Fruit fly (Drosophila melanogaster) whole organism, embryonic: ENCODE measurements around the gene RpL6.

Source experiments
- Adf1 ChIP-seq: fragments of 200-800 bp; sonication (Bioruptor generic); IDR thresholded peaks from 2 replicates; pipeline ENCODE4 v1.3.6; 2022; ENCODE audit warnings: missing biosample characterization, missing genetic modification characterization
- CG10462 ChIP-seq: fragments of 200-800 bp; sonication (Bioruptor generic); optimal IDR thresholded peaks from 2 replicates; lab custom pipeline; 2016; ENCODE audit warnings: missing biosample characterization, missing genetic modification characterization
- CG11560 ChIP-seq: fragments of 200-800 bp; sonication (Bioruptor generic); IDR thresholded peaks from 3 replicates; pipeline ENCODE4 v1.3.6; 2022; ENCODE audit warnings: missing biosample characterization, missing genetic modification characterization
- CG11723 ChIP-seq: fragments of 200-800 bp; sonication (Bioruptor generic); optimal IDR thresholded peaks from 2 replicates; lab custom pipeline; 2017; ENCODE audit warnings: missing biosample characterization, mild to moderate bottlenecking, missing genetic modification characterization
- CG12744 ChIP-seq: fragments of 200-800 bp; sonication (Bioruptor generic); optimal IDR thresholded peaks from 2 replicates; lab custom pipeline; 2016; ENCODE audit warnings: missing biosample characterization, missing genetic modification characterization
- CG14860 ChIP-seq: fragments of 200-800 bp; sonication (Bioruptor generic); IDR thresholded peaks from 3 replicates; pipeline ENCODE4 v1.3.6; 2022; ENCODE audit warnings: missing biosample characterization, missing genetic modification characterization; ENCODE audit not compliant: partially characterized antibody
- CG17359 ChIP-seq: fragments of 200-800 bp; sonication (Bioruptor generic); optimal IDR thresholded peaks from 3 replicates; lab custom pipeline; 2018; ENCODE audit warnings: missing biosample characterization, mild to moderate bottlenecking, missing genetic modification characterization, moderate library complexity
- CG17568 ChIP-seq: fragments of 200-800 bp; sonication (Bioruptor generic); optimal IDR thresholded peaks from 2 replicates; lab custom pipeline; 2018; ENCODE audit warnings: missing biosample characterization, mild to moderate bottlenecking, missing genetic modification characterization, moderate library complexity
- CG17829 ChIP-seq: fragments of 200-800 bp; optimal IDR thresholded peaks from 2 replicates; lab custom pipeline; 2019; ENCODE audit warnings: missing biosample characterization, mild to moderate bottlenecking, missing genetic modification characterization, moderate library complexity
- CG18011 ChIP-seq: fragments of 200-800 bp; sonication (Bioruptor generic); optimal IDR thresholded peaks from 2 replicates; lab custom pipeline; 2017; ENCODE audit warnings: missing biosample characterization, missing genetic modification characterization, mild to moderate bottlenecking, moderate library complexity, missing genotype
- CG18262 ChIP-seq: fragments of 200-800 bp; optimal IDR thresholded peaks from 3 replicates; lab custom pipeline; 2019; ENCODE audit warnings: missing biosample characterization, mild to moderate bottlenecking, missing genetic modification characterization, moderate library complexity
- CG18476 ChIP-seq: fragments of 200-800 bp; sonication (Bioruptor generic); optimal IDR thresholded peaks from 2 replicates; lab custom pipeline; 2016; ENCODE audit warnings: missing biosample characterization, mild to moderate bottlenecking, missing genetic modification characterization
- CG2875 ChIP-seq: fragments of 200-800 bp; sonication (Bioruptor generic); optimal IDR thresholded peaks from 2 replicates; lab custom pipeline; 2017; ENCODE audit warnings: missing biosample characterization, mild to moderate bottlenecking, missing genetic modification characterization, missing genetic modification reagents
- CG30020 ChIP-seq: fragments of 200-800 bp; optimal IDR thresholded peaks from 2 replicates; lab custom pipeline; 2019; ENCODE audit warnings: missing biosample characterization, mild to moderate bottlenecking, missing genetic modification characterization, moderate library complexity
- CG33213 ChIP-seq: fragments of 200-800 bp; sonication (Bioruptor generic); optimal IDR thresholded peaks from 3 replicates; lab custom pipeline; 2016; ENCODE audit warnings: missing biosample characterization, missing genetic modification characterization
- CG33557 ChIP-seq: fragments of 200-800 bp; sonication (Bioruptor generic); optimal IDR thresholded peaks from 2 replicates; lab custom pipeline; 2019; ENCODE audit warnings: missing biosample characterization, mild to moderate bottlenecking, missing genetic modification characterization, moderate library complexity
- CG5180 ChIP-seq: fragments of 200-800 bp; sonication (Bioruptor generic); optimal IDR thresholded peaks from 3 replicates; lab custom pipeline; 2017; ENCODE audit warnings: missing biosample characterization, missing genetic modification characterization, mild to moderate bottlenecking, moderate library complexity, missing genetic modification reagents
- CG8089 ChIP-seq: fragments of 200-800 bp; sonication (Bioruptor generic); optimal IDR thresholded peaks from 3 replicates; lab custom pipeline; 2016; ENCODE audit warnings: missing biosample characterization, missing genetic modification characterization
- CG8290 ChIP-seq, 3 experiments: fragments of 200-800 bp; sonication (Bioruptor generic); optimal IDR thresholded peaks; 2 replicates each; lab custom pipeline; 2016 to 2019; ENCODE audit warnings: missing biosample characterization in 3 of 3, missing genetic modification characterization in 3 of 3, mild to moderate bottlenecking in 2 of 3, moderate library complexity in 1 of 3
- CG8765 ChIP-seq: fragments of 200-800 bp; sonication (Bioruptor generic); IDR thresholded peaks from 2 replicates; pipeline ENCODE4 v1.3.6; 2022; ENCODE audit warnings: missing biosample characterization, missing genetic modification characterization
- CHES-1-like ChIP-seq: fragments of 200-800 bp; sonication (Bioruptor generic); optimal IDR thresholded peaks from 2 replicates; lab custom pipeline; 2016; ENCODE audit warnings: missing biosample characterization, missing genetic modification characterization
- D ChIP-seq, 2 experiments: fragments of 200-800 bp in 1 of 2; fragments of >200 bp in 1 of 2; sonication (Bioruptor generic) in 1 of 2; optimal IDR thresholded peaks; 2 replicates in 1 of 2; 3 replicates in 1 of 2; lab custom pipeline; 2017; ENCODE audit warnings: mild to moderate bottlenecking in 1 of 2, missing biosample characterization in 1 of 2, missing genetic modification characterization in 1 of 2, missing genetic modification reagents in 1 of 2
- Eip74EF ChIP-seq, 2 experiments: fragments of 200-800 bp in 1 of 2; fragments of >200 bp in 1 of 2; sonication (Bioruptor generic) in 1 of 2; optimal IDR thresholded peaks; 2 replicates each; lab custom pipeline; 2017 to 2019; ENCODE audit warnings: missing biosample characterization in 2 of 2, missing genetic modification characterization in 2 of 2, mild to moderate bottlenecking in 1 of 2, moderate library complexity in 1 of 2
- Hr51 ChIP-seq, 2 experiments: fragments of 200-800 bp; sonication (Bioruptor generic); optimal IDR thresholded peaks; 2 replicates in 1 of 2; 3 replicates in 1 of 2; lab custom pipeline; 2016 to 2018; ENCODE audit warnings: missing biosample characterization in 2 of 2, missing genetic modification characterization in 2 of 2, mild to moderate bottlenecking in 1 of 2, moderate library complexity in 1 of 2
- MESR4 ChIP-seq: fragments of 200-800 bp; sonication (Bioruptor generic); optimal IDR thresholded peaks from 2 replicates; lab custom pipeline; 2018; ENCODE audit warnings: missing biosample characterization, mild to moderate bottlenecking, missing genetic modification characterization, moderate library complexity
- Ptx1 ChIP-seq: fragments of 200-800 bp; sonication (Bioruptor generic); IDR thresholded peaks from 2 replicates; pipeline ENCODE4 v1.3.6; 2022; ENCODE audit warnings: missing biosample characterization, missing genetic modification characterization
- Ssrp ChIP-seq: fragments of 200-800 bp; sonication (Bioruptor generic); optimal IDR thresholded peaks from 2 replicates; lab custom pipeline; 2018; ENCODE audit warnings: missing biosample characterization, mild to moderate bottlenecking, missing genetic modification characterization, moderate library complexity
- ase ChIP-seq: fragments of 200-800 bp; sonication (Bioruptor generic); IDR thresholded peaks from 3 replicates; pipeline ENCODE4 v1.3.6; 2022; ENCODE audit warnings: missing biosample characterization, missing genetic modification characterization
- az2 ChIP-seq: fragments of 200-800 bp; sonication (Bioruptor generic); optimal IDR thresholded peaks from 3 replicates; lab custom pipeline; 2016; ENCODE audit warnings: missing biosample characterization, missing genetic modification characterization
- br ChIP-seq: fragments of >200 bp; optimal IDR thresholded peaks from 2 replicates; lab custom pipeline; 2017
- chif ChIP-seq, 2 experiments: fragments of 200-800 bp; sonication (Bioruptor generic); optimal IDR thresholded peaks; 3 replicates each; lab custom pipeline; 2016; ENCODE audit warnings: missing biosample characterization in 2 of 2, missing genetic modification characterization in 2 of 2
- cwo ChIP-seq: fragments of 200-800 bp; sonication (Bioruptor generic); optimal IDR thresholded peaks from 3 replicates; lab custom pipeline; 2017; ENCODE audit warnings: missing biosample characterization, missing genetic modification characterization, mild to moderate bottlenecking, moderate library complexity, missing genetic modification reagents
- da ChIP-seq: fragments of 200-800 bp; sonication (Bioruptor generic); optimal IDR thresholded peaks from 2 replicates; lab custom pipeline; 2016; ENCODE audit warnings: missing biosample characterization, missing genetic modification characterization
- exex ChIP-seq: fragments of 200-800 bp; sonication (Bioruptor generic); optimal IDR thresholded peaks from 4 replicates; lab custom pipeline; 2018; ENCODE audit warnings: missing biosample characterization, mild to moderate bottlenecking, missing genetic modification characterization, moderate library complexity
- kay ChIP-seq: fragments of 200-800 bp; sonication (Bioruptor generic); optimal IDR thresholded peaks from 2 replicates; lab custom pipeline; 2016; ENCODE audit warnings: missing biosample characterization, missing genetic modification characterization
- lmd ChIP-seq: fragments of 200-800 bp; sonication (Bioruptor generic); IDR thresholded peaks from 2 replicates; pipeline ENCODE4 v1.3.6; 2022; ENCODE audit warnings: missing biosample characterization, missing genetic modification characterization
- mirr ChIP-seq: fragments of 200-800 bp; sonication (Bioruptor generic); optimal IDR thresholded peaks from 3 replicates; lab custom pipeline; 2018; ENCODE audit warnings: missing biosample characterization, mild to moderate bottlenecking, missing genetic modification characterization
- nerfin-1 ChIP-seq: fragments of 200-800 bp; sonication (Bioruptor generic); optimal IDR thresholded peaks from 3 replicates; lab custom pipeline; 2019; ENCODE audit warnings: missing biosample characterization, mild to moderate bottlenecking, missing genetic modification characterization, moderate library complexity
- oc ChIP-seq: fragments of 200-800 bp; sonication (Bioruptor generic); optimal IDR thresholded peaks from 2 replicates; lab custom pipeline; 2018; ENCODE audit warnings: missing biosample characterization, mild to moderate bottlenecking, missing genetic modification characterization, moderate library complexity
- org-1 ChIP-seq: fragments of 200-800 bp; sonication (Bioruptor generic); optimal IDR thresholded peaks from 2 replicates; lab custom pipeline; 2017; ENCODE audit warnings: missing biosample characterization, missing genetic modification characterization
- pfk ChIP-seq: fragments of 200-800 bp; sonication (Bioruptor generic); optimal IDR thresholded peaks from 2 replicates; lab custom pipeline; 2018; ENCODE audit warnings: missing biosample characterization, mild to moderate bottlenecking, missing genetic modification characterization, moderate library complexity
- pnt ChIP-seq: fragments of 200-800 bp; sonication (Bioruptor generic); optimal IDR thresholded peaks from 3 replicates; lab custom pipeline; 2016; ENCODE audit warnings: missing biosample characterization, missing genetic modification characterization
- prd ChIP-seq, 3 experiments: fragments of >200 bp in 2 of 3; fragments of 200-800 bp in 1 of 3; sonication (Bioruptor generic) in 1 of 3; optimal IDR thresholded peaks in 2 of 3; IDR thresholded peaks in 1 of 3; 2 replicates in 2 of 3; 3 replicates in 1 of 3; pipeline versions ENCODE4 v1.3.6 to Lab custom; 2017 to 2022; ENCODE audit warnings: missing biosample characterization in 1 of 3, missing genetic modification characterization in 1 of 3
- schlank ChIP-seq: fragments of 200-800 bp; sonication (Bioruptor generic); optimal IDR thresholded peaks from 2 replicates; lab custom pipeline; 2018; ENCODE audit warnings: missing biosample characterization, mild to moderate bottlenecking, missing genetic modification characterization
- stc ChIP-seq: fragments of 200-800 bp; sonication (Bioruptor generic); IDR thresholded peaks from 2 replicates; pipeline ENCODE4 v1.3.6; 2022; ENCODE audit warnings: missing biosample characterization, missing genetic modification characterization
- tll ChIP-seq, 2 experiments: fragments of 200-800 bp in 1 of 2; fragments of >200 bp in 1 of 2; sonication (Bioruptor generic) in 1 of 2; optimal IDR thresholded peaks; 2 replicates each; lab custom pipeline; 2017 to 2019; ENCODE audit warnings: missing biosample characterization in 2 of 2, missing genetic modification characterization in 2 of 2, mild to moderate bottlenecking in 1 of 2, moderate library complexity in 1 of 2
- wek ChIP-seq: fragments of 200-800 bp; sonication (Bioruptor generic); optimal IDR thresholded peaks from 3 replicates; lab custom pipeline; 2018; ENCODE audit warnings: missing biosample characterization, mild to moderate bottlenecking, missing genetic modification characterization, moderate library complexity

Gene RpL6

DNA sequence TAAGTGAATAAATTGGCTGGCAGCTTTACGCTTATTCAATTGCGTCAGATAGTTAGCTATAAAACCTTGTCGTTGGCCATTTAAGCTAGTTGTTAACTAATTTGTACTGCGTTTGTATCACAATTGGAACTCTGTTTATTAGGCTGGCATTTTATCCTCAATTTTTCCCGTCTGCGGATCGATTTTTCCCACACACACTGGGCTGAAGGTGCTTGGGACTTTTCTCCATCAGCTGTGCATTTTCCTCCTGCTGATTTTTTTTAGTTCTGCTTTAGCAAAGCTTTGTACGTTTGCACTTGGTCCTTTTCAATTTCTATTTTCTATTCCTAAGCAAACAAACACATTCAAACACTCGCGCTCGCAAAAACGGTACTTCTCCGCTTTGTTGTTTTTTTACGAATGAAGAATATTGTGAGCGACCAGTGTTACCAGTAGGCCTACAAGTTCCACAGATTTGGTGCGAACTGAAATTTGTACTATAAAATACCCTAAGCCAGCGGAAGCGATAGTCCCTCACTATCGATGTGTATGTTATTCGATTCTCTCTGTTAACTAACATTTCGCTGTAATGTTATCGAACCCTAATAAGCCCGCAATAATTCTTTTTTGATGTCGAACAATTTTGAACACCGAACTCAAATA lies 13.5 kb upstream of the RpL6 start (continued):
- TF ChIP-seq tll (GFP tag; optimal IDR thresholded peaks at IDR 0.05; lab: Kevin White, UChicago) (no peak), br (no peak), lmd (no peak), CG5180 (GFP tag; lab: Kevin White, UChicago) (no peak), CG17568 (GFP tag; lab: Kevin White, UChicago) (peak; percentile 15), nerfin-1 (tag; lab: Kevin White, UChicago) (no peak), CG8765 (no peak), CG8089 (peak; percentile 12), org-1 (no peak), schlank (tag; lab: Kevin White, UChicago) (no peak), Hr51 (GFP tag; optimal IDR thresholded peaks at IDR 0.05; lab: Kevin White, UChicago) (no peak), CG11723 (no peak), pfk (GFP tag; lab: Kevin White, UChicago) (peak; percentile 80), CG18476 (GFP tag; lab: Kevin White, UChicago) (no peak), CG10462 (GFP tag; lab: Kevin White, UChicago) (no peak), Adf1 (GFP tag; lab: Robert Waterston, UW) (no peak), chif (GFP tag; optimal IDR thresholded peaks at IDR 0.05; lab: Kevin White, UChicago) (peak in 1 of 2 experiments; percentile 13), CG14860 (GFP tag; lab: Robert Waterston, UW) (no peak), CG18262 (no peak), CG30020 (tag; lab: Kevin White, UChicago) (no peak), MESR4 (peak; percentile 69), CG18011 (GFP tag; lab: Kevin White, UChicago) (no peak), CG33557 (GFP tag; lab: Kevin White, UChicago) (peak; percentile 16), stc (GFP tag; lab: Robert Waterston, UW) (no peak), Eip74EF (GFP tag; optimal IDR thresholded peaks at IDR 0.05; lab: Kevin White, UChicago) (no peak), prd (optimal IDR thresholded peaks at IDR 0.05; lab: Kevin White, UChicago) (no peak), prd (GFP tag; IDR thresholded peaks at IDR 0.05; lab: Robert Waterston, UW) (no peak), cwo (GFP tag; lab: Kevin White, UChicago) (no peak), CG17359 (tag; lab: Kevin White, UChicago) (no peak), oc (tag; lab: Kevin White, UChicago) (peak; percentile 74), mirr (GFP tag; lab: Kevin White, UChicago) (peak; percentile 70), exex (tag; lab: Kevin White, UChicago) (peak; percentile 8), az2 (GFP tag; lab: Kevin White, UChicago) (no peak), ase (GFP tag; lab: Robert Waterston, UW) (no peak), CHES-1-like (GFP tag; lab: Kevin White, UChicago) (peak; percentile 56), CG2875 (no peak), CG11560 (tag; lab: Robert Waterston, UW) (no peak), CG17829 (tag; lab: Kevin White, UChicago) (peak; percentile 84), CG8290 (GFP tag; optimal IDR thresholded peaks at IDR 0.05; lab: Kevin White, UChicago) (no peak), CG8290 (tag; optimal IDR thresholded peaks at IDR 0.05; lab: Kevin White, UChicago) (peak in 1 of 2 experiments; percentile 75), CG12744 (GFP tag; lab: Kevin White, UChicago) (peak; percentile 17), CG33213 (GFP tag; lab: Kevin White, UChicago) (peak; percentile 4), kay (GFP tag; lab: Kevin White, UChicago) (no peak), wek (GFP tag; lab: Kevin White, UChicago) (peak; percentile 60), Ptx1 (GFP tag; lab: Robert Waterston, UW) (no peak), D (optimal IDR thresholded peaks at IDR 0.05; lab: Kevin White, UChicago) (peak; percentile 29), D (GFP tag; optimal IDR thresholded peaks at IDR 0.05; lab: Kevin White, UChicago) (no peak), Ssrp (tag; lab: Kevin White, UChicago) (peak; percentile 13), pnt (GFP tag; lab: Kevin White, UChicago) (no peak), da (GFP tag; lab: Kevin White, UChicago) (no peak)
